Worm (Caenorhabditis elegans): ENCODE measurements around the gene F14D7.1.
A peak's percentile ranks its signal among the peaks of the same experiment; 100 is the strongest.

Gene F14D7.1

DNA sequence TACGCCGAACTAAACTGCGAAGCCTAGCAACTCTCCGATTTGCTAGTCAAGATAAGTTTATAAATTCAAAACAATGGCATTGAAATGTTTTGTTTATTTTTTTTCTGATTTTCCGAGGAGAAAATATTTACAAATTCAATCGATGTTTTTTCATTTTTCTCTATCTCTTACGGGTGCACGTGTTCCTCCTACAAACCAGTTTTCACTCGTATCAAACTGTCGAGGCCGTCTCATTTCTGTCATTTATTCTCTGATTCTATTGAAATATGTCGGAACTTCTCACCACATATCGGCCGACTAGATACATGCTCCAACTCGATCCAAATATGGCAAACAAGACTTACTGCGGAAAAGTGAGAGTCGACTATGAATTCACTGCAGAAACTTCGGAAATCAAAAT, 42.2 kb upstream of the F14D7.1 start, which contains the start of gene F47B8.8:
F47B8.8 (plus strand) TSS at position 257 of the 400 bp plus-strand sequence.
- no peak for TF ChIP-seq attf-3 (GFP tag; conservative IDR thresholded peaks at IDR 0.05)
- TF ChIP-seq tbx-9 (tag; optimal IDR thresholded peaks at IDR 0.05; ENCODE audit: borderline replicate concordance): no peak
- TF ChIP-seq T26A5.8 (tag; optimal IDR thresholded peaks at IDR 0.05): no peak
- TF ChIP-seq F10E7.11 (tag; optimal IDR thresholded peaks at IDR 0.05): no peak
- TF ChIP-seq bed-1 (GFP tag; IDR thresholded peaks at IDR 0.05): no peak
- no peak for TF ChIP-seq sptf-2 (GFP tag; optimal IDR thresholded peaks at IDR 0.05)
- no peak for TF ChIP-seq ets-4 (GFP tag; optimal IDR thresholded peaks at IDR 0.05)
- no peak for TF ChIP-seq sdz-38 (tag; optimal IDR thresholded peaks at IDR 0.05)
- no peak for TF ChIP-seq efl-1 (GFP tag; optimal IDR thresholded peaks at IDR 0.05)
- no peak for TF ChIP-seq athp-1 (tag; optimal IDR thresholded peaks at IDR 0.05)
- TF ChIP-seq cebp-1 (GFP tag; IDR thresholded peaks at IDR 0.05): no peak
- TF ChIP-seq cebp-1 (tag; optimal IDR thresholded peaks at IDR 0.05): no peak
- no peak for TF ChIP-seq madf-8 (GFP tag; conservative IDR thresholded peaks at IDR 0.05)

DNA sequence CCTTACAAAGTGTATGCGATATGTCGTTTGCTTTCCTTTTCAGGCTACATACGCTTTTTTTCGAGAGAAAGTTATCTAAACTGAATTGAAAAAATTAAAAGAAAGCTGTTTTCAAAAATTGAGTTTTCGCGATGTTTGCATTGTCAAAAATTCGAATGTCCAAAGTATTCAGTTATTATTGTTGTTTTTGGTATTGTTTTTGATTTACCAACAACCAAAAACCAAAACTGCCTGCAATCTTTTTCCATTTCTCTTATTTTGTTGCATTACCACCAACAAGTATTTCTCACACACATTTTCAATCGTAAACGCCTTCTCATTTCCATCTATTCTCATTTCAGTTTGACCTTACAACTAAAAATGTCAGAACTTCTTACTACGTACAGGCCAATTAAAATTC, 39.5 kb upstream of the F14D7.1 start, which contains the start of gene pepm-1:
pepm-1 (plus strand) TSS at position 301 of the 400 bp plus-strand sequence.
- TF ChIP-seq D2030.7 (GFP tag; IDR thresholded peaks at IDR 0.05): no peak

DNA sequence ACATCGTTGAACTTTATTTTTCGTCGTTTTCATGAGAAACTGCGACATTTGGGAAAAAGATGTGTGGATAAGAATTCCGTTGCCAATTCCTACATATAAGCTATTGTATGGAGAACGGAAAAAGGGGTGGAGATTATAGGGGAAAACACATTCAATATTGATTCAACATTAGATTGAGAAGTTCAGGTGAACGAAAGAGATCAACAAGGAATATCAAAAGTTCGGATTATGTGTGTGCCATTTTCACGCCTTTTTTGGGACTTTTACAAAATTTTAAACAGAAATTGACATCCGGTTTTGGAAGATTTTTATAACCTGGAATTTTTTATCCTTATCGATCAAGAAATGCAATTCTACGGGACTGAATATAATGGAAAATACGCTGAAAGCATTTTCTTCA, 38.5 kb upstream of the F14D7.1 start, which contains the start of gene F47B8.5:
F47B8.5 (minus strand) TSS at position 101 of the 400 bp plus-strand sequence.
- TF ChIP-seq let-607 (tag; optimal IDR thresholded peaks at IDR 0.05): no peak
- TF ChIP-seq lag-1 (GFP tag; IDR thresholded peaks at IDR 0.05): no peak
- TF ChIP-seq madf-6 (GFP tag; IDR thresholded peaks at IDR 0.05): no peak
- no peak for TF ChIP-seq sea-2 (GFP tag; IDR thresholded peaks at IDR 0.05)
- no peak for TF ChIP-seq Y67H2A.10 (GFP tag; conservative IDR thresholded peaks at IDR 0.05)
- TF ChIP-seq bed-2 (GFP tag; IDR thresholded peaks at IDR 0.05): no peak
- no peak for TF ChIP-seq ztf-3 (GFP tag; optimal IDR thresholded peaks at IDR 0.05)
- no peak for TF ChIP-seq pha-4 (tag; optimal IDR thresholded peaks at IDR 0.05)
- no peak for TF ChIP-seq zfh-2 (GFP tag; conservative IDR thresholded peaks at IDR 0.05)
- TF ChIP-seq zim-3 (tag; optimal IDR thresholded peaks at IDR 0.05): no peak
- TF ChIP-seq F10E7.11 (tag; optimal IDR thresholded peaks at IDR 0.05): no peak

DNA sequence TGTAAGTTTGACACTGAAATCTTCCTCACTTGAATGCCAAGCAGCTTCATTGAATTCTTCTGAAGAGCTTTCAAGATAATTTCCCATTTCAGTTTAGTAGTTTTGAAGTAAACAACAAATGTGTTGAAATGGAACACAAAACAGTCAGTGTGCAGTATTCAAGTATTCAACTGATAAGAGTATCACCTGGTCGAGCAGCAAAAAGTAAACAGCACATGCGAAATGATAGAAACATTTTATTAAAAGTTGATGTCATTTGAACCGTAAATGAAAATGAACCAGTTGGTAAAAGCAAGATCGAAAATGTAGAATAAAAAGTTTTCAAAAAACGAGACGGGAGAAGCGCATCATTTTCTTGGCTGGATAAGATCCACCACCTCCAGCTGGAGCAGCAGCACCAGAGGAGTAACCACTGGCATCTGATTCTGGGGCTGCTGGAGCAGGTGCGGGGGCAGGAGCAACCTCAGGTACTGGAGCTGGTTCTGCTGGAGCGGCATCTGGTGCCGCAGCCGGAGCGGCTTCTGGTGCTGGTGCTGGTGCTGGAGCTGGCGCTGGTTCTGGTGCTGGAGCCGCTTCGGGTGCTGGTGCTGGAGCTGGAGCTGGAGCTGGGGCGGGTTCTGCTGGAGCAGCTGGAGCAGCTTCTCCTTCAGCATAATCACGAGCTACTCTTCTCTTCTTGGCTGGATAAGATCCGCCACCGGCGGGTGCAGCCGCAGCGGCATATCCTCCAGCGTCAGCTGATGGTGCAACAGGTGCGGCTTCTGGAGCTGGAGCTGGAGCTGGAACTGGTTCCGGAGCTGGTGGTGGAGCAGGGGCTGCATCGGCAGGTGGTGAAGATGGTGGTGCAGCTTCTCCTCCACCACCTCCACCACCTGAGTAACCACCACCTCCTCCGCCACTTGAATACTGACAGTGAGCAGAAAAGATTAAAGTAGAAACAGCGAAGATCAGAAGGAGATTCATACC, 35.5 kb upstream of the F14D7.1 start, which contains the start of the genes F47B8.4 and F47B8.18:
F47B8.4 (minus strand) TSS at position 172 of the 966 bp plus-strand sequence.
F47B8.18 (minus strand) TSS at position 963 of the 966 bp plus-strand sequence.
- TF ChIP-seq nhr-80 (tag; optimal IDR thresholded peaks at IDR 0.05) (peak; percentile 56), zfh-2 (GFP tag; conservative IDR thresholded peaks at IDR 0.05) (peak; percentile 95), lsl-1 (GFP tag; optimal IDR thresholded peaks at IDR 0.05) (no peak), egrh-3 (GFP tag; IDR thresholded peaks at IDR 0.05) (peak; percentile 99), lin-26 (GFP tag; IDR thresholded peaks at IDR 0.05) (0 out of 2 replicates have a peak, but pooled peaks have one; percentile 53), die-1 (tag; optimal IDR thresholded peaks at IDR 0.05) (no peak), ceh-100 (GFP tag; IDR thresholded peaks at IDR 0.05) (no peak), ztf-25 (GFP tag; IDR thresholded peaks at IDR 0.05) (no peak), mcd-1 (GFP tag; IDR thresholded peaks at IDR 0.05) (peak; percentile 55; the same call in 1 of the 2 replicates), sptf-2 (GFP tag; optimal IDR thresholded peaks at IDR 0.05) (peak; percentile 15), cebp-1 (GFP tag; IDR thresholded peaks at IDR 0.05) (0 out of 2 replicates have a peak, but pooled peaks have one; percentile 15), cebp-1 (tag; optimal IDR thresholded peaks at IDR 0.05) (no peak), ekl-4 (GFP tag; IDR thresholded peaks at IDR 0.05) (no peak)
